Worm (Caenorhabditis elegans): Measurements from ENCODE around the gene F54B3.2.
A peak's percentile ranks its signal among the peaks of the same experiment; 100 is the strongest.

Gene F54B3.2

ce11 chrII:10247154-10247553 lies 22.8 kb downstream of the F54B3.2 start (continued):
- TF ChIP-seq egl-27 (tag; optimal IDR thresholded peaks at IDR 0.05): no peak
- TF ChIP-seq cey-2 (tag; optimal IDR thresholded peaks at IDR 0.05; ENCODE audit: borderline replicate concordance, insufficient read depth): no peak
- TF ChIP-seq unc-39 (tag; optimal IDR thresholded peaks at IDR 0.05): no peak
- TF ChIP-seq snpc-4 (tag; optimal IDR thresholded peaks at IDR 0.05): no peak
- no peak for TF ChIP-seq mep-1 (tag; optimal IDR thresholded peaks at IDR 0.05)
- no peak for TF ChIP-seq dmd-8 (GFP tag; IDR thresholded peaks at IDR 0.05)
- TF ChIP-seq madf-5 (GFP tag; IDR thresholded peaks at IDR 0.05): 0 out of 4 replicates have a peak, but pooled peaks of 1 of the 2 experiments have one; percentile 47
- no peak for TF ChIP-seq madf-9 (GFP tag; conservative IDR thresholded peaks at IDR 0.05)

ce11 chrII:10245612-10246011 lies 24.3 kb downstream of the F54B3.2 start:
- TF ChIP-seq unc-62 (GFP tag; optimal IDR thresholded peaks at IDR 0.05 in 1 of 2): peak in 1 of 2 experiments; percentile 92
- no peak for TF ChIP-seq unc-62 (tag; optimal IDR thresholded peaks at IDR 0.05)
- TF ChIP-seq ZK337.2 (GFP tag; IDR thresholded peaks at IDR 0.05): no peak

- TF ChIP-seq lin-38 (GFP tag; IDR thresholded peaks at IDR 0.05) (peak; percentile 37), arid-1 (GFP tag; conservative IDR thresholded peaks at IDR 0.05) (0 out of 2 replicates have a peak, but pooled peaks have one; percentile 14), vab-7 (GFP tag; IDR thresholded peaks at IDR 0.05) (0 out of 2 replicates have a peak, but pooled peaks have one; percentile 31), jun-1 (tag; optimal IDR thresholded peaks at IDR 0.05) (no peak), ama-1 (optimal IDR thresholded peaks at IDR 0.05) (peak; percentile 44)
Observed at ce11 chrII:10242294-10242693, 27.7 kb downstream of the F54B3.2 start, which contains the start of gene mrps-14. TSS of gene mrps-14 (minus strand) at chrII:10242490.

- no peak for TF ChIP-seq Y75B8A.6 (GFP tag; IDR thresholded peaks at IDR 0.05)
- no peak for TF ChIP-seq Y5F2A.4 (GFP tag; optimal IDR thresholded peaks at IDR 0.05)
- TF ChIP-seq daf-12 (tag; optimal IDR thresholded peaks at IDR 0.05): no peak
- no peak for TF ChIP-seq nhr-111 (GFP tag; optimal IDR thresholded peaks at IDR 0.05)
- TF ChIP-seq nhr-25 (tag; optimal IDR thresholded peaks at IDR 0.05; ENCODE audit: borderline replicate concordance, insufficient read depth): no peak
- no peak for TF ChIP-seq cey-2 (tag; optimal IDR thresholded peaks at IDR 0.05; ENCODE audit: borderline replicate concordance, insufficient read depth)
- no peak for TF ChIP-seq dpl-1 (GFP tag; optimal IDR thresholded peaks at IDR 0.05)
- no peak for TF ChIP-seq lin-39 (tag; optimal IDR thresholded peaks at IDR 0.05)
Observed at ce11 chrII:10239595-10239994, 30.4 kb downstream of the F54B3.2 start, which contains the start of gene mec-15. TSS of gene mec-15 (minus strand) at chrII:10239695.

- TF ChIP-seq zfp-2 (tag; optimal IDR thresholded peaks at IDR 0.05) (no peak), arid-1 (GFP tag; conservative IDR thresholded peaks at IDR 0.05) (no peak), hmg-1.1 (GFP tag; IDR thresholded peaks at IDR 0.05) (no peak), F44E2.7 (GFP tag; IDR thresholded peaks at IDR 0.05) (no peak), attf-4 (tag; optimal IDR thresholded peaks at IDR 0.05) (no peak), spr-1 (tag; optimal IDR thresholded peaks at IDR 0.05) (no peak), mep-1 (tag; optimal IDR thresholded peaks at IDR 0.05) (no peak), nhr-28 (tag; optimal IDR thresholded peaks at IDR 0.05) (no peak), mes-2 (tag; optimal IDR thresholded peaks at IDR 0.05; ENCODE audit: poor library complexity, severe bottlenecking) (no peak), lin-1 (GFP tag; IDR thresholded peaks at IDR 0.05) (no peak)
Observed at ce11 chrII:10234398-10234797, 35.6 kb downstream of the F54B3.2 start, which contains the start of gene ubxn-5. TSS of gene ubxn-5 (minus strand) at chrII:10234498.

ce11 chrII:10231874-10232273 lies 38.1 kb downstream of the F54B3.2 start:
- no peak for TF ChIP-seq Y105C5A.15 (GFP tag; IDR thresholded peaks at IDR 0.05)
- peak; percentile 45 for TF ChIP-seq pqm-1 (tag; optimal IDR thresholded peaks at IDR 0.05)
- peak; percentile 29 for TF ChIP-seq hlh-11 (tag; optimal IDR thresholded peaks at IDR 0.05)
- TF ChIP-seq nhr-28 (tag; optimal IDR thresholded peaks at IDR 0.05): peak; percentile 12
- TF ChIP-seq F26F4.8 (GFP tag; conservative IDR thresholded peaks at IDR 0.05): no peak
- no peak for TF ChIP-seq daf-16 (GFP tag; optimal IDR thresholded peaks at IDR 0.05)
- TF ChIP-seq daf-16 (tag; optimal IDR thresholded peaks at IDR 0.05): peak; percentile 92
- 0 out of 2 replicates have a peak, but pooled peaks have one; percentile 19 for TF ChIP-seq php-3 (GFP tag; IDR thresholded peaks at IDR 0.05)
- TF ChIP-seq ztf-11 (tag; optimal IDR thresholded peaks at IDR 0.05): no peak
- TF ChIP-seq zip-11 (GFP tag; IDR thresholded peaks at IDR 0.05): no peak
- TF ChIP-seq D1046.2 (GFP tag; IDR thresholded peaks at IDR 0.05): no peak
- peak; percentile 53 for TF ChIP-seq dmd-6 (GFP tag; IDR thresholded peaks at IDR 0.05)

Measured in whole organism, L4 larva.